Worm (Caenorhabditis elegans): ENCODE measurements around the gene C31E10.11.

DNA sequence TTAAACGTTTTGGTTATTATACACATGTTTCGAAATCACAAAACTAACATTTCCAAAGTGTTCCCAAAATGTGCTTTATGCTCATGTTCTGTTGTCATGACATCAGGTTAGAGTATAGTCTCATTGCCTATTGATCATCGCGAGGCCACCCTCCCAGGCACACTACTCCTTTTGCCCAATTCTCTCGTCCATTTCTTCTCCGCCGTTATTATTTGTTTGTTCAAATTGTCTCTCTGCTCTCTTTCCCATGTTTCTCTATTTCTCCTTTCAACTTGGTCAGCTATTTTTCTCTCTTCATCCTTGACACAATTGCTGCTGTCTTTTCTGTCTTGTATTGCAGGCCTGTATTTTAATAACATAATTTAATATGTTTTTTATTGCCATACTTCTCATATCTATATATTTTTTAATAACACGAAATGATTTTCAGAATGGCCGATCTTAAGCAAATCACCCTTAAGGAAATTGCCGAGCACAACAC, 11.0 kb upstream of the C31E10.11 start, which contains the start of gene cytb-5.1:
- TF ChIP-seq ztf-11 (tag; optimal IDR thresholded peaks at IDR 0.05) (no peak), elt-3 (tag; optimal IDR thresholded peaks at IDR 0.05) (no peak)
